Worm (Caenorhabditis elegans) whole organism, L4 larva: Measurements from ENCODE around the gene F01G10.9.
A peak's percentile ranks its signal among the peaks of the same experiment; 100 is the strongest.

Experiments used
- D1046.2 ChIP-seq: fragments of 200-800 bp; sonication (Bioruptor generic); IDR thresholded peaks from 2 replicates; pipeline ENCODE4 v1.3.6; 2022; ENCODE audit warnings: missing genetic modification characterization, missing compliant biosample characterization
- F10B5.3 ChIP-seq: sonication (generic microtip); optimal IDR thresholded peaks from 2 replicates; lab custom pipeline; 2016; ENCODE audit warnings: mild to moderate bottlenecking, missing genetic modification characterization, missing compliant biosample characterization
- F37D6.2 ChIP-seq: sonication (generic microtip); optimal IDR thresholded peaks from 2 replicates; lab custom pipeline; 2016; ENCODE audit warnings: mild to moderate bottlenecking, missing genetic modification characterization, missing compliant biosample characterization
- R02D3.7 ChIP-seq: fragments of 150-350 bp; sonication (generic microtip); optimal IDR thresholded peaks from 3 replicates; lab custom pipeline; 2014; ENCODE audit warnings: missing biosample characterization, missing genetic modification characterization
- Y105C5A.15 ChIP-seq: fragments of 200-800 bp; sonication (Bioruptor generic); IDR thresholded peaks from 2 replicates; pipeline ENCODE4 v1.3.6; 2022; ENCODE audit warnings: missing genetic modification characterization, missing compliant biosample characterization
- Y48G9A.11 ChIP-seq: fragments of 200-800 bp; sonication (Bioruptor generic); IDR thresholded peaks from 2 replicates; pipeline ENCODE4 v1.3.6; 2022; ENCODE audit warnings: missing genetic modification reagents, missing genetic modification characterization, missing compliant biosample characterization
- aha-1 ChIP-seq: fragments of 150-350 bp; peaks from one replicate; lab custom pipeline; 2014; ENCODE audit warnings: missing biosample characterization, missing genetic modification characterization
- attf-4 ChIP-seq: sonication (generic microtip); optimal IDR thresholded peaks from 3 replicates; lab custom pipeline; 2017; ENCODE audit warnings: missing biosample characterization, missing genetic modification characterization
- ceh-32 ChIP-seq: sonication (generic microtip); optimal IDR thresholded peaks from 2 replicates; lab custom pipeline; 2016; ENCODE audit warnings: mild to moderate bottlenecking, missing genetic modification characterization, missing compliant biosample characterization; ENCODE audit not compliant: poor library complexity
- ces-1 ChIP-seq: fragments of 150-350 bp; sonication (generic microtip); optimal IDR thresholded peaks from 4 replicates; lab custom pipeline; 2014; ENCODE audit warnings: missing biosample characterization, missing genetic modification reagents, missing genetic modification characterization
- daf-12 ChIP-seq: fragments of 150-350 bp; optimal IDR thresholded peaks from 2 replicates; lab custom pipeline; 2014; ENCODE audit warnings: missing biosample characterization, missing genetic modification reagents, missing genetic modification characterization
- daf-19 ChIP-seq: fragments of 200-800 bp; sonication (Bioruptor generic); conservative IDR thresholded peaks from 2 replicates; pipeline ENCODE4 v1.3.6; 2022; ENCODE audit warnings: missing genetic modification characterization, missing compliant biosample characterization
- dve-1 ChIP-seq: sonication (generic microtip); optimal IDR thresholded peaks from 2 replicates; lab custom pipeline; 2017; ENCODE audit warnings: antibody characterized with exemption, mild to moderate bottlenecking, missing genetic modification characterization, missing compliant biosample characterization; ENCODE audit not compliant: insufficient read depth
- egl-27 ChIP-seq: sonication (generic microtip); optimal IDR thresholded peaks from 3 replicates; lab custom pipeline; 2017; ENCODE audit warnings: missing biosample characterization, missing genetic modification reagents, missing genetic modification characterization
- hif-1 ChIP-seq, 2 experiments: sonication (generic microtip); optimal IDR thresholded peaks; 2 replicates each; lab custom pipeline; 2016 to 2017; ENCODE audit warnings: missing compliant biosample characterization in 2 of 2, missing genetic modification characterization in 2 of 2, missing genetic modification reagents in 2 of 2, missing genotype in 2 of 2, mild to moderate bottlenecking in 1 of 2
- lin-1 ChIP-seq: fragments of 200-800 bp; sonication (Bioruptor generic); IDR thresholded peaks from 2 replicates; pipeline ENCODE4 v1.3.6; 2022; ENCODE audit warnings: missing genetic modification reagents, missing genetic modification characterization, missing compliant biosample characterization
- lin-15B ChIP-seq: fragments of 150-350 bp; sonication (generic microtip); optimal IDR thresholded peaks from 3 replicates; lab custom pipeline; 2014; ENCODE audit warnings: missing biosample characterization, missing genetic modification characterization
- lir-3 ChIP-seq: sonication (generic microtip); optimal IDR thresholded peaks from 2 replicates; lab custom pipeline; 2016; ENCODE audit warnings: mild to moderate bottlenecking, missing genetic modification characterization, missing compliant biosample characterization
- madf-9 ChIP-seq: fragments of 200-800 bp; sonication (Bioruptor generic); conservative IDR thresholded peaks from 2 replicates; pipeline ENCODE4 v1.3.6; 2022; ENCODE audit warnings: missing genetic modification reagents, missing genetic modification characterization, missing compliant biosample characterization
- mxl-3 ChIP-seq: fragments of 200-800 bp; sonication (Bioruptor generic); optimal IDR thresholded peaks from 2 replicates; lab custom pipeline; 2018; ENCODE audit warnings: mild to moderate bottlenecking, missing genetic modification characterization, missing compliant biosample characterization
- nhr-11 ChIP-seq: fragments of 150-350 bp; optimal IDR thresholded peaks from 2 replicates; lab custom pipeline; 2014; ENCODE audit warnings: missing biosample characterization, missing genetic modification characterization
- nhr-237 ChIP-seq: sonication (generic microtip); optimal IDR thresholded peaks from 2 replicates; lab custom pipeline; 2017; ENCODE audit warnings: missing biosample characterization, missing genetic modification characterization
- nhr-28 ChIP-seq: fragments of 150-350 bp; optimal IDR thresholded peaks from 2 replicates; lab custom pipeline; 2014; ENCODE audit warnings: missing biosample characterization, missing genetic modification characterization
- nhr-41 ChIP-seq: fragments of 200-800 bp; sonication (Bioruptor generic); IDR thresholded peaks from 2 replicates; pipeline ENCODE4 v1.3.6; 2022; ENCODE audit warnings: missing genetic modification reagents, missing genetic modification characterization, missing compliant biosample characterization
- nhr-6 ChIP-seq: fragments of 150-350 bp; optimal IDR thresholded peaks from 2 replicates; lab custom pipeline; 2014; ENCODE audit warnings: missing biosample characterization, missing genetic modification characterization
- pqm-1 ChIP-seq: sonication (generic microtip); optimal IDR thresholded peaks from 2 replicates; lab custom pipeline; 2017; ENCODE audit warnings: missing biosample characterization, missing genetic modification characterization
- saeg-2 ChIP-seq: fragments of 200-800 bp; sonication (Bioruptor generic); IDR thresholded peaks from 2 replicates; pipeline ENCODE4 v1.3.6; 2022; ENCODE audit warnings: missing genetic modification reagents, missing genetic modification characterization, missing compliant biosample characterization
- skn-1 ChIP-seq: fragments of 150-350 bp; optimal IDR thresholded peaks from 2 replicates; lab custom pipeline; 2014; ENCODE audit warnings: missing biosample characterization, missing genetic modification characterization
- snpc-1.2 ChIP-seq: fragments of 200-800 bp; sonication (Bioruptor generic); IDR thresholded peaks from 2 replicates; pipeline ENCODE4 v1.3.6; 2022; ENCODE audit warnings: missing genetic modification reagents, missing genetic modification characterization, missing compliant biosample characterization
- spr-3 ChIP-seq: fragments of 200-800 bp; sonication (Bioruptor generic); optimal IDR thresholded peaks from 2 replicates; lab custom pipeline; 2018; ENCODE audit warnings: mild to moderate bottlenecking, missing genetic modification characterization, missing compliant biosample characterization
- tag-97 ChIP-seq: fragments of 200-800 bp; sonication (Bioruptor generic); IDR thresholded peaks from 2 replicates; pipeline ENCODE4 v1.3.6; 2022; ENCODE audit warnings: missing genetic modification characterization, missing compliant biosample characterization
- unc-130 ChIP-seq: sonication (generic microtip); optimal IDR thresholded peaks from 2 replicates; lab custom pipeline; 2016; ENCODE audit warnings: missing genetic modification reagents, missing genetic modification characterization, missing compliant biosample characterization
- unc-62 ChIP-seq, 3 experiments: fragments of 150-350 bp in 1 of 3; sonication (generic microtip); optimal IDR thresholded peaks in 2 of 3; peaks in 1 of 3; 1 replicate in 1 of 3; 2 replicates in 2 of 3; lab custom pipeline; 2014 to 2017; ENCODE audit warnings: missing biosample characterization in 3 of 3, missing genetic modification characterization in 3 of 3, missing genetic modification reagents in 3 of 3, missing genotype in 1 of 3
- vab-7 ChIP-seq: fragments of 200-800 bp; sonication (Bioruptor generic); IDR thresholded peaks from 2 replicates; pipeline ENCODE4 v1.3.6; 2022; ENCODE audit warnings: missing genetic modification reagents, missing genetic modification characterization, missing compliant biosample characterization
- zag-1 ChIP-seq: fragments of 150-350 bp; optimal IDR thresholded peaks from 2 replicates; lab custom pipeline; 2014; ENCODE audit warnings: missing biosample characterization, missing genetic modification characterization
- zfp-2 ChIP-seq: sonication (generic microtip); optimal IDR thresholded peaks from 2 replicates; lab custom pipeline; 2016; ENCODE audit warnings: mild to moderate bottlenecking, missing genetic modification characterization, missing compliant biosample characterization
- zip-11 ChIP-seq: fragments of 200-800 bp; sonication (Bioruptor generic); IDR thresholded peaks from 2 replicates; pipeline ENCODE4 v1.3.6; 2022; ENCODE audit warnings: missing genetic modification characterization, missing compliant biosample characterization
- ztf-7 ChIP-seq: fragments of 150-350 bp; optimal IDR thresholded peaks from 2 replicates; lab custom pipeline; 2014; ENCODE audit warnings: missing biosample characterization, missing genetic modification characterization

The F01G10.9 gene

ce11 chrIV:10284194-10284910 lies 24.9 kb upstream of the F01G10.9 start, which contains the start of gene rad-51 (continued):
- TF ChIP-seq lir-3 (tag; lab: Kevin White, UChicago) (no peak), zfp-2 (tag; lab: Kevin White, UChicago) (no peak), madf-9 (GFP tag; lab: Robert Waterston, UW) (no peak), R02D3.7 (no peak), tag-97 (GFP tag; lab: Robert Waterston, UW) (no peak), nhr-11 (no peak), nhr-41 (no peak), snpc-1.2 (GFP tag; lab: Robert Waterston, UW) (no peak), D1046.2 (GFP tag; lab: Robert Waterston, UW) (no peak), Y48G9A.11 (GFP tag; lab: Robert Waterston, UW) (no peak), F37D6.2 (no peak), dve-1 (tag; lab: Kevin White, UChicago) (peak; percentile 47), attf-4 (tag; lab: Kevin White, UChicago) (no peak), F10B5.3 (tag; lab: Kevin White, UChicago) (no peak), daf-19 (GFP tag; lab: Robert Waterston, UW) (no peak), hif-1 (tag; optimal IDR thresholded peaks at IDR 0.05; lab: Kevin White, UChicago) (peak in 1 of 2 experiments; percentile 25), Y105C5A.15 (no peak), lin-1 (GFP tag; lab: Robert Waterston, UW) (no peak), nhr-237 (tag; lab: Kevin White, UChicago) (no peak), daf-12 (tag; lab: Kevin White, UChicago) (no peak), mxl-3 (GFP tag; lab: Kevin White, UChicago) (peak; percentile 87), nhr-6 (tag; lab: Kevin White, UChicago) (no peak), saeg-2 (GFP tag; lab: Robert Waterston, UW) (no peak), zip-11 (GFP tag; lab: Robert Waterston, UW) (no peak), skn-1 (tag; lab: Kevin White, UChicago) (no peak), zag-1 (tag; lab: Kevin White, UChicago) (no peak)

ce11 chrIV:10281482-10281881 lies 22.0 kb upstream of the F01G10.9 start, which contains the start of gene thk-1:
thk-1 (minus strand) TSS chrIV:10281582.
- TF ChIP-seq ces-1 (GFP tag; lab: Kevin White, UChicago) (no peak), unc-62 (GFP tag; optimal IDR thresholded peaks at IDR 0.05 in 1 of 2; lab: Kevin White, UChicago) (peak in 1 of 2 experiments; percentile 49), unc-62 (tag; optimal IDR thresholded peaks at IDR 0.05; lab: Kevin White, UChicago) (no peak), ceh-32 (tag; lab: Kevin White, UChicago) (no peak), madf-9 (GFP tag; lab: Robert Waterston, UW) (no peak), dve-1 (tag; lab: Kevin White, UChicago) (peak; percentile 12), zfp-2 (tag; lab: Kevin White, UChicago) (no peak), lin-15B (no peak), ztf-7 (no peak), pqm-1 (peak; percentile 44), vab-7 (no peak), aha-1 (tag; lab: Kevin White, UChicago) (peak; percentile 55), nhr-28 (peak; percentile 7)
- TF ChIP-seq, all 104 proteins: peak for 5

- no peak for TF ChIP-seq egl-27 (tag; lab: Kevin White, UChicago)
- no peak for TF ChIP-seq spr-3 (GFP tag; lab: Kevin White, UChicago)
- TF ChIP-seq F37D6.2: no peak
- TF ChIP-seq unc-130: no peak
These were observed 18.3 kb upstream of the F01G10.9 start, which contains the start of gene Y43C5A.4 for ce11 chrIV:10277716-10278115. Y43C5A.4 (plus strand) TSS chrIV:10278016.
